Worm (Caenorhabditis elegans) whole organism, L2 larva: Measurements from ENCODE around the gene F55C12.19.

ENCODE experiments used
- ZK546.5 ChIP-seq: sonication (generic microtip); optimal IDR thresholded peaks from 2 replicates; lab custom pipeline; 2017; ENCODE audit warnings: missing biosample characterization, missing genetic modification characterization
- alr-1 ChIP-seq: fragments of 150-350 bp; optimal IDR thresholded peaks from 2 replicates; lab custom pipeline; 2014; ENCODE audit warnings: missing biosample characterization, missing genetic modification characterization
- aly-2 ChIP-seq: fragments of 150-350 bp; optimal IDR thresholded peaks from 2 replicates; lab custom pipeline; 2014; ENCODE audit warnings: missing biosample characterization, missing genetic modification characterization
- fos-1 ChIP-seq: fragments of 150-350 bp; optimal IDR thresholded peaks from 2 replicates; lab custom pipeline; 2014; ENCODE audit warnings: missing biosample characterization, missing genetic modification characterization
- gmeb-1 ChIP-seq: fragments of 150-350 bp; optimal IDR thresholded peaks from 2 replicates; lab custom pipeline; 2014; ENCODE audit warnings: missing biosample characterization, missing genetic modification characterization
- mdl-1 ChIP-seq, 2 experiments: fragments of 150-350 bp in 1 of 2; sonication (generic microtip) in 1 of 2; optimal IDR thresholded peaks; 2 replicates each; lab custom pipeline; 2017; ENCODE audit warnings: missing biosample characterization in 2 of 2, missing genetic modification characterization in 2 of 2
- nhr-237 ChIP-seq: fragments of 150-350 bp; optimal IDR thresholded peaks from 2 replicates; lab custom pipeline; 2014; ENCODE audit warnings: missing biosample characterization, missing genetic modification characterization
- skn-1 ChIP-seq: sonication (generic microtip); optimal IDR thresholded peaks from 2 replicates; lab custom pipeline; 2017; ENCODE audit warnings: missing biosample characterization, missing genetic modification characterization
- snpc-4 ChIP-seq: fragments of 150-350 bp; optimal IDR thresholded peaks from 2 replicates; lab custom pipeline; 2014; ENCODE audit warnings: missing biosample characterization, missing genetic modification characterization
- unc-39 ChIP-seq: fragments of 150-350 bp; optimal IDR thresholded peaks from 2 replicates; lab custom pipeline; 2014; ENCODE audit warnings: missing biosample characterization, missing genetic modification characterization
- unc-62 ChIP-seq: fragments of 150-350 bp; optimal IDR thresholded peaks from 2 replicates; lab custom pipeline; 2014; ENCODE audit warnings: missing biosample characterization, missing genetic modification reagents, missing genetic modification characterization
- ztf-1 ChIP-seq: fragments of 200-800 bp; sonication (Bioruptor generic); conservative IDR thresholded peaks from 2 replicates; pipeline ENCODE4 v1.3.6; 2022; ENCODE audit warnings: missing genetic modification characterization, missing compliant biosample characterization

DNA sequence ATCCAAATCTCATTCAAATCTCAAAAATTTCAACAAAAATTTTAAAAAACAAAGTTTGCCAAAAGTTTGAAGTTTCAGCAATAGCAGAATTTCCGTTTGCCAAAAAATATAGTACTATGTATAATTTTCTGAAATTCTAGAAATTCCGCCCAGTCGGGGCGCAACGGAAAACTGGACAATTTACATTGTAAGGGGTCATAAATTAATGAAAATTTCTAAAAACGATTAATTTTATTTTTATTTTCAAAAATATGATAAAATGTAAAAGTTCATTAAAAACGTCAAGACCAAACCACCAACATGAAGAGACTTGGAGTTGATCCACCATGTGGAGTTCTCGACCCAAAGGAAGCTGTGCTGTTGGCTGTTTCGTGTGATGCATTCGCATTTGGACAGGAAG, 47.6 kb upstream of the F55C12.19 start, which contains the start of gene ZK1248.4:
- TF ChIP-seq alr-1 (tag; lab: Kevin White, UChicago) (no peak), unc-62 (GFP tag; lab: Kevin White, UChicago) (no peak), ztf-1 (no peak), ZK546.5 (tag; lab: Kevin White, UChicago) (no peak), skn-1 (tag; lab: Kevin White, UChicago) (no peak), nhr-237 (no peak), snpc-4 (no peak), aly-2 (tag; lab: Kevin White, UChicago) (no peak), unc-39 (tag; lab: Kevin White, UChicago) (no peak), gmeb-1 (tag; lab: Kevin White, UChicago) (no peak), fos-1 (tag; lab: Kevin White, UChicago) (no peak), mdl-1 (tag; optimal IDR thresholded peaks at IDR 0.05; lab: Kevin White, UChicago) (no peak)
